Fruit fly (Drosophila melanogaster) whole organism, pupa: Measurements from ENCODE around the gene CG15172.

ENCODE experiments used
- CG10348 ChIP-seq: fragments of 200-800 bp; sonication (Bioruptor generic); IDR thresholded peaks from 2 replicates; pipeline ENCODE4 v1.3.6; 2022; ENCODE audit warnings: missing biosample characterization, missing genetic modification characterization
- CG12605 ChIP-seq: fragments of 200-800 bp; sonication (Bioruptor generic); IDR thresholded peaks from 2 replicates; pipeline ENCODE4 v1.3.6; 2022; ENCODE audit warnings: missing biosample characterization, missing genetic modification characterization
- CG13204 ChIP-seq: fragments of 200-800 bp; sonication (Bioruptor generic); optimal IDR thresholded peaks from 2 replicates; lab custom pipeline; 2018; ENCODE audit warnings: missing biosample characterization, mild to moderate bottlenecking, missing genetic modification characterization, moderate library complexity
- CG14655 ChIP-seq: fragments of 200-800 bp; sonication (Bioruptor generic); optimal IDR thresholded peaks from 3 replicates; lab custom pipeline; 2017; ENCODE audit warnings: mild to moderate bottlenecking, missing biosample characterization, missing genetic modification reagents, missing genetic modification characterization
- CG15710 ChIP-seq: fragments of 200-800 bp; sonication (Bioruptor generic); optimal IDR thresholded peaks from 2 replicates; lab custom pipeline; 2018; ENCODE audit warnings: missing biosample characterization, mild to moderate bottlenecking, missing genetic modification characterization, moderate library complexity
- CG17806 ChIP-seq: fragments of 200-800 bp; sonication (Bioruptor generic); optimal IDR thresholded peaks from 2 replicates; lab custom pipeline; 2018; ENCODE audit warnings: missing biosample characterization, mild to moderate bottlenecking, missing genetic modification characterization, moderate library complexity
- CG32121 ChIP-seq: fragments of 200-800 bp; sonication (Bioruptor generic); IDR thresholded peaks from 2 replicates; pipeline ENCODE4 v1.3.6; 2022; ENCODE audit warnings: missing biosample characterization, missing genetic modification characterization
- CG34367 ChIP-seq: fragments of 200-800 bp; sonication (Bioruptor generic); optimal IDR thresholded peaks from 2 replicates; lab custom pipeline; 2018; ENCODE audit warnings: missing biosample characterization, mild to moderate bottlenecking, missing genetic modification characterization
- CG4496 ChIP-seq: fragments of 200-800 bp; sonication (Bioruptor generic); IDR thresholded peaks from 3 replicates; pipeline ENCODE4 v1.3.6; 2022; ENCODE audit warnings: missing biosample characterization, missing genetic modification characterization
- CG8159 ChIP-seq: fragments of 200-800 bp; sonication (Bioruptor generic); optimal IDR thresholded peaks from 3 replicates; lab custom pipeline; 2018; ENCODE audit warnings: missing biosample characterization, mild to moderate bottlenecking, missing genetic modification characterization, moderate library complexity
- CG8301 ChIP-seq: fragments of 200-800 bp; sonication (Bioruptor generic); optimal IDR thresholded peaks from 2 replicates; lab custom pipeline; 2018; ENCODE audit warnings: missing biosample characterization, mild to moderate bottlenecking, missing genetic modification characterization
- CG9948 ChIP-seq: fragments of 200-800 bp; sonication (Bioruptor generic); optimal IDR thresholded peaks from 2 replicates; lab custom pipeline; 2018; ENCODE audit warnings: missing biosample characterization, mild to moderate bottlenecking, missing genetic modification characterization, moderate library complexity
- D1 ChIP-seq: fragments of 200-800 bp; sonication (Bioruptor generic); optimal IDR thresholded peaks from 2 replicates; lab custom pipeline; 2018; ENCODE audit warnings: missing biosample characterization, mild to moderate bottlenecking, missing genetic modification characterization, moderate library complexity
- EcR ChIP-seq: fragments of 200-800 bp; sonication (Bioruptor generic); optimal IDR thresholded peaks from 3 replicates; lab custom pipeline; 2019; ENCODE audit warnings: missing biosample characterization, missing genetic modification characterization, mild to moderate bottlenecking, moderate library complexity, missing genetic modification reagents
- Ets98B ChIP-seq: fragments of 200-800 bp; sonication (Bioruptor generic); IDR thresholded peaks from 2 replicates; pipeline ENCODE4 v1.3.6; 2022; ENCODE audit warnings: missing biosample characterization, missing genetic modification characterization
- Pif1A ChIP-seq: fragments of 200-800 bp; sonication (Bioruptor generic); optimal IDR thresholded peaks from 3 replicates; lab custom pipeline; 2016; ENCODE audit warnings: missing biosample characterization, missing genetic modification characterization
- Pif1B ChIP-seq: fragments of 200-800 bp; sonication (Bioruptor generic); optimal IDR thresholded peaks from 3 replicates; lab custom pipeline; 2016; ENCODE audit warnings: missing biosample characterization, missing genetic modification characterization
- Snoo ChIP-seq: fragments of 200-800 bp; sonication (Bioruptor generic); optimal IDR thresholded peaks from 3 replicates; lab custom pipeline; 2017; ENCODE audit warnings: missing biosample characterization, mild to moderate bottlenecking, missing genetic modification characterization, inconsistent platforms
- fd96Ca ChIP-seq: fragments of 200-800 bp; sonication (Bioruptor generic); IDR thresholded peaks from 3 replicates; pipeline ENCODE4 v1.3.6; 2022; ENCODE audit warnings: missing biosample characterization, missing genetic modification characterization
- gl ChIP-seq: fragments of 200-800 bp; sonication (Bioruptor generic); optimal IDR thresholded peaks from 2 replicates; lab custom pipeline; 2018; ENCODE audit warnings: missing biosample characterization, mild to moderate bottlenecking, missing genetic modification characterization
- rn ChIP-seq: fragments of 200-800 bp; sonication (Bioruptor generic); IDR thresholded peaks from 2 replicates; pipeline ENCODE4 v1.3.6; 2022; ENCODE audit warnings: missing biosample characterization, missing genetic modification characterization

The CG15172 gene

DNA sequence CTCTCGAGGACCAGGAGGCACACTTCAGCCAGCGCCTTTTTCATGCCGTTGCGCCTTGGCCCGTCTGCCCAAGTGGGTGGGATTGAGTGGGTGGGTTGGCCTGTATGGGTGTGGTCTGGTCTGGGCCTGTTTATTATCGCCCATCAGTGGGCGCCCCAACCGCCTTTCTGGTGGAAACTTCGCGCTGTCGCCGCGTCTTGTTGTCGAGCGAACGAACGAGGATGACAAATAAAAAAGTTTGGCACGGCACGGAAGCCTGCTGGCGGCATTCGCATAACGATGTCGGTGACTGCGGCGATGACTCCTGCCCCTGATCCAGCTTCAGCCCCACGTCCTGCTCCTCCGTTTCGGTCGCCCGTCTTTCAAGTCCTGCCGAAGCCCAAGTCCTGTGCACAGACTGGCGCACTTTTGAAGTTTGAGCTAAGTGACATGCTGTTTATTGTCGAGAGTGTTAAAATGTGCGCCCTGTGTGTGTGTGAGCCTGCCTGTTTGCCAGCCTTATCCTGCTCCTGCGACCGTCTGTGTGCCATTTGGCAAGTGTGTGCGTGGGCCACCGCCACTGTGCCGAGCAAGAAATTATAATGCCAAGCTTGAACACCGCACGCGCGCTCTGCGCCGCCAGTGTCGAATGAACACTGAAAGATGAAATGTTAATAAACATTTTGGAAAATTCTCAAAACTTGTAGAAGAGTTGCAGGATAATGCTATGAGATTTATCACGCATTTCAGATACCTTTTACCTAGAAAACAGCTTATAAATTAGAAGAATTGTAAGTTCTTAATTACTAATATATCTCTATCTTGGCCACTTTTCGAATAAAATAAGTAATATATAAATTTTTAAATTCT lies 8.0 kb upstream of the CG15172 start:
- no peak for TF ChIP-seq D1 (tag; lab: Kevin White, UChicago)
- no peak for TF ChIP-seq CG12605 (GFP tag; lab: Robert Waterston, UW)
- TF ChIP-seq Snoo (tag; lab: Kevin White, UChicago): peak; percentile 24
- TF ChIP-seq CG13204 (GFP tag; lab: Kevin White, UChicago): no peak
- TF ChIP-seq CG32121 (GFP tag; lab: Robert Waterston, UW): no peak
- TF ChIP-seq CG9948 (tag; lab: Kevin White, UChicago): peak; percentile 55
- no peak for TF ChIP-seq EcR
- TF ChIP-seq gl: no peak
- peak; percentile 35 for TF ChIP-seq CG8301 (tag; lab: Kevin White, UChicago)
- no peak for TF ChIP-seq Ets98B (GFP tag; lab: Robert Waterston, UW)
- peak; percentile 10 for TF ChIP-seq Pif1A (GFP tag; lab: Kevin White, UChicago)
- TF ChIP-seq rn: no peak
- TF ChIP-seq CG8159 (tag; lab: Kevin White, UChicago): peak; percentile 76
- peak; percentile 40; the same call in 1 of the 3 replicates for TF ChIP-seq CG4496 (GFP tag; lab: Robert Waterston, UW)
- TF ChIP-seq CG14655: peak; percentile 58
- TF ChIP-seq Pif1B: peak; percentile 4
- no peak for TF ChIP-seq CG10348 (GFP tag; lab: Robert Waterston, UW)
- TF ChIP-seq CG34367 (tag; lab: Kevin White, UChicago): peak; percentile 39
- TF ChIP-seq CG15710 (tag; lab: Kevin White, UChicago): peak; percentile 67
- TF ChIP-seq fd96Ca (GFP tag; lab: Robert Waterston, UW): no peak
- peak; percentile 57 for TF ChIP-seq CG17806 (tag; lab: Kevin White, UChicago)

DNA sequence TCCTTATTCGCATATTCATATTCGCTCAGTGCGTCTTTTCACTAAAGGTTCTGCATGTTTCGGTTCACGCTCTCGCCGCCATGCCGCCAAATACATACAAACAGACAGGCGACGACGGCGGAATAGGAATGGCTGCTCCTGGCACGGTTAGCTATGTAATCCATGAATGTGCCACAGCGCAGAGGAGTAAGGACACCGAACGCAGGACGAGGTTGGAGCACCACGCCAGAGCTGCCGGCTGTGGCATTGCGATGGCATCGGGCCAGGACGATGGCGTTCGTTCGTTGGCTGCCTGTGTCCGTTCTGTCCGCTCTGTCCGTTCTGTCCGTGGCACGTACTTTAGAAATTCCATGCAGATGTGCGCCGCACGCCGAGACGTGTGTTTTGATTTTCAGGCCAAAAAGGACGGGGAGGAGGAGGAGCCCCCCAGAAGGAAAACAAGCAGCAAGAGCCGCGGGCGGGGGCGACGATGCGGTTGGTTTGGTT lies 7.3 kb upstream of the CG15172 start:
- TF ChIP-seq Ets98B (GFP tag; lab: Robert Waterston, UW): no peak
- no peak for TF ChIP-seq rn
- no peak for TF ChIP-seq Snoo (tag; lab: Kevin White, UChicago)
- TF ChIP-seq CG17806 (tag; lab: Kevin White, UChicago): no peak
- no peak for TF ChIP-seq CG14655
- no peak for TF ChIP-seq CG10348 (GFP tag; lab: Robert Waterston, UW)
- no peak for TF ChIP-seq Pif1A (GFP tag; lab: Kevin White, UChicago)
- no peak for TF ChIP-seq CG13204 (GFP tag; lab: Kevin White, UChicago)
- no peak for TF ChIP-seq CG8159 (tag; lab: Kevin White, UChicago)
- no peak for TF ChIP-seq CG32121 (GFP tag; lab: Robert Waterston, UW)
- TF ChIP-seq CG15710 (tag; lab: Kevin White, UChicago): no peak
- no peak for TF ChIP-seq CG34367 (tag; lab: Kevin White, UChicago)
- no peak for TF ChIP-seq CG4496 (GFP tag; lab: Robert Waterston, UW)
- TF ChIP-seq, all 21 proteins: peak for 0

dm6 chr2L:19015628-19016027 lies 6.6 kb upstream of the CG15172 start:
- TF ChIP-seq rn (no peak), CG13204 (GFP tag; lab: Kevin White, UChicago) (peak; percentile 50)

dm6 chr2L:19017060-19017459 lies 5.2 kb upstream of the CG15172 start:
- TF ChIP-seq CG34367 (tag; lab: Kevin White, UChicago): no peak
- TF ChIP-seq CG9948 (tag; lab: Kevin White, UChicago): no peak
- TF ChIP-seq gl: no peak
- no peak for TF ChIP-seq fd96Ca (GFP tag; lab: Robert Waterston, UW)
- TF ChIP-seq CG15710 (tag; lab: Kevin White, UChicago): no peak
- no peak for TF ChIP-seq CG10348 (GFP tag; lab: Robert Waterston, UW)

DNA sequence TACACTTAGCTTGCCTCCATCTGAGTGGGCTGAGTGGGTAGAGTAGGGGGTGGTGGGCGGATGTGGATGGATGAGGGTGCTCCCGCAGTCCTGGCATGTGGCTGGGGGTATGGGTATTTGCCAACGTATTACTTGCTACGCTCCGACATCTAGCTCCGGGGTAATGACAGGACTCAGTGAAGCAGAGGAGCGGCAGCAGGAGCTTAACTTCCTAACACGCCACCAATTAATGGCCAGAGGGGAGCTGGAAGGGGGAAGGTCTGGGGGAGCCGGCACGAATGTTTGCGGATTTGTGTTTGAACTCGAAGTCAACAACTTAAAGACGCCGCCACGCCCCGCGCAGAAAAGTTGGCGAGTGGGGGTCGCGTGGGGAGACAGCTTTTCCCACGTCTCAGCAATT lies 4.0 kb upstream of the CG15172 start:
- TF ChIP-seq CG8159 (tag; lab: Kevin White, UChicago) (no peak), CG13204 (GFP tag; lab: Kevin White, UChicago) (peak; percentile 16)

- TF ChIP-seq Pif1A (GFP tag; lab: Kevin White, UChicago): peak; percentile 3
- TF ChIP-seq CG13204 (GFP tag; lab: Kevin White, UChicago): no peak
- no peak for TF ChIP-seq CG4496 (GFP tag; lab: Robert Waterston, UW)
- TF ChIP-seq CG14655: peak; percentile 19
- no peak for TF ChIP-seq fd96Ca (GFP tag; lab: Robert Waterston, UW)
- TF ChIP-seq CG34367 (tag; lab: Kevin White, UChicago): no peak
- no peak for TF ChIP-seq gl
- no peak for TF ChIP-seq CG8301 (tag; lab: Kevin White, UChicago)
- TF ChIP-seq CG15710 (tag; lab: Kevin White, UChicago): peak; percentile 38
- no peak for TF ChIP-seq CG12605 (GFP tag; lab: Robert Waterston, UW)
- TF ChIP-seq CG17806 (tag; lab: Kevin White, UChicago): no peak
- TF ChIP-seq CG9948 (tag; lab: Kevin White, UChicago): no peak
- TF ChIP-seq CG8159 (tag; lab: Kevin White, UChicago): peak; percentile 50
Observed at dm6 chr2L:19019160-19019592, 3.0 kb upstream of the CG15172 start.
